Fruit fly (Drosophila melanogaster) whole organism, embryonic: ENCODE results near the gene MRP.

Experiments used
- Atf6 ChIP-seq: fragments of 200-800 bp; sonication (Bioruptor generic); IDR thresholded peaks from 2 replicates; pipeline ENCODE4 v1.3.6; 2022; ENCODE audit warnings: missing biosample characterization, missing genetic modification characterization
- BEAF-32 ChIP-seq: fragments of 200-800 bp; sonication (Bioruptor generic); optimal IDR thresholded peaks from 3 replicates; lab custom pipeline; 2017; ENCODE audit warnings: missing biosample characterization, missing genetic modification characterization, mild to moderate bottlenecking, moderate library complexity, missing genetic modification reagents
- CG12391 ChIP-seq: fragments of 200-800 bp; sonication (Bioruptor generic); optimal IDR thresholded peaks from 3 replicates; lab custom pipeline; 2018; ENCODE audit warnings: missing biosample characterization, mild to moderate bottlenecking, missing genetic modification characterization, moderate library complexity
- CG12659 ChIP-seq: fragments of 200-800 bp; sonication (Bioruptor generic); optimal IDR thresholded peaks from 3 replicates; lab custom pipeline; 2017; ENCODE audit warnings: mild to moderate bottlenecking, missing biosample characterization, missing genetic modification reagents, missing genetic modification characterization
- CG13287 ChIP-seq: fragments of 200-800 bp; sonication (Bioruptor generic); IDR thresholded peaks from 2 replicates; pipeline ENCODE4 v1.3.6; 2022; ENCODE audit warnings: missing biosample characterization, missing genetic modification characterization; ENCODE audit not compliant: partially characterized antibody
- CG14710 ChIP-seq: fragments of 200-800 bp; sonication (Bioruptor generic); optimal IDR thresholded peaks from 3 replicates; lab custom pipeline; 2019; ENCODE audit warnings: missing biosample characterization, mild to moderate bottlenecking, missing genetic modification characterization, moderate library complexity
- CG2712 ChIP-seq: fragments of 200-800 bp; optimal IDR thresholded peaks from 3 replicates; lab custom pipeline; 2019; ENCODE audit warnings: missing biosample characterization, mild to moderate bottlenecking, missing genetic modification characterization, moderate library complexity
- CG30020 ChIP-seq: fragments of 200-800 bp; optimal IDR thresholded peaks from 2 replicates; lab custom pipeline; 2019; ENCODE audit warnings: missing biosample characterization, mild to moderate bottlenecking, missing genetic modification characterization, moderate library complexity
- CG30403 ChIP-seq: fragments of 200-800 bp; sonication (Bioruptor generic); optimal IDR thresholded peaks from 3 replicates; lab custom pipeline; 2016; ENCODE audit warnings: missing biosample characterization, missing genetic modification characterization
- CG32532 ChIP-seq: fragments of 200-800 bp; sonication (Bioruptor generic); IDR thresholded peaks from 2 replicates; pipeline ENCODE4 v1.3.6; 2022; ENCODE audit warnings: missing biosample characterization, missing genetic modification characterization
- CG34422 ChIP-seq: fragments of 200-800 bp; sonication (Bioruptor generic); IDR thresholded peaks from 3 replicates; pipeline ENCODE4 v1.3.6; 2022; ENCODE audit warnings: missing biosample characterization, missing genetic modification characterization
- CG7928 ChIP-seq: fragments of 200-800 bp; sonication (Bioruptor generic); optimal IDR thresholded peaks from 2 replicates; lab custom pipeline; 2017; ENCODE audit warnings: missing biosample characterization, mild to moderate bottlenecking, missing genetic modification characterization
- CG8388 ChIP-seq: fragments of 200-800 bp; sonication (Bioruptor generic); optimal IDR thresholded peaks from 2 replicates; lab custom pipeline; 2019; ENCODE audit warnings: missing biosample characterization, mild to moderate bottlenecking, missing genetic modification characterization, moderate library complexity
- CG9215 ChIP-seq: fragments of 200-800 bp; sonication (Bioruptor generic); IDR thresholded peaks from 2 replicates; pipeline ENCODE4 v1.3.6; 2022; ENCODE audit warnings: missing biosample characterization, missing genetic modification characterization
- CG9609 ChIP-seq: fragments of 200-800 bp; sonication (Bioruptor generic); optimal IDR thresholded peaks from 3 replicates; lab custom pipeline; 2016; ENCODE audit warnings: missing biosample characterization, missing genetic modification characterization
- CG9797 ChIP-seq: fragments of 200-800 bp; sonication (Bioruptor generic); optimal IDR thresholded peaks from 3 replicates; lab custom pipeline; 2018; ENCODE audit warnings: missing biosample characterization, mild to moderate bottlenecking, missing genetic modification characterization
- Chrac-16 ChIP-seq: fragments of 200-800 bp; sonication (Bioruptor generic); optimal IDR thresholded peaks from 3 replicates; lab custom pipeline; 2016; ENCODE audit warnings: missing biosample characterization, missing genetic modification characterization
- Dp ChIP-seq: fragments of 200-800 bp; sonication (Bioruptor generic); optimal IDR thresholded peaks from 2 replicates; lab custom pipeline; 2018; ENCODE audit warnings: missing biosample characterization, mild to moderate bottlenecking, missing genetic modification characterization, moderate library complexity
- Ets97D ChIP-seq: fragments of 200-800 bp; sonication (Bioruptor generic); optimal IDR thresholded peaks from 3 replicates; lab custom pipeline; 2016; ENCODE audit warnings: missing biosample characterization, missing genetic modification characterization
- Hey ChIP-seq: fragments of 200-800 bp; sonication (Bioruptor generic); optimal IDR thresholded peaks from 3 replicates; lab custom pipeline; 2018; ENCODE audit warnings: missing biosample characterization, mild to moderate bottlenecking, missing genetic modification characterization
- HmgZ ChIP-seq: fragments of 200-800 bp; sonication (Bioruptor generic); optimal IDR thresholded peaks from 2 replicates; lab custom pipeline; 2018; ENCODE audit warnings: missing biosample characterization, mild to moderate bottlenecking, missing genetic modification characterization
- Kr ChIP-seq: fragments of 200-800 bp; sonication (Bioruptor generic); optimal IDR thresholded peaks from 2 replicates; lab custom pipeline; 2017; ENCODE audit warnings: missing biosample characterization, mild to moderate bottlenecking, missing genetic modification characterization
- MBD-R2 ChIP-seq: fragments of 200-800 bp; sonication (Bioruptor generic); IDR thresholded peaks from 2 replicates; pipeline ENCODE4 v1.3.6; 2022; ENCODE audit warnings: missing biosample characterization, missing genetic modification characterization
- MESR4 ChIP-seq: fragments of 200-800 bp; sonication (Bioruptor generic); optimal IDR thresholded peaks from 2 replicates; lab custom pipeline; 2018; ENCODE audit warnings: missing biosample characterization, mild to moderate bottlenecking, missing genetic modification characterization, moderate library complexity
- NfI ChIP-seq: fragments of 200-800 bp; sonication (Bioruptor generic); optimal IDR thresholded peaks from 3 replicates; lab custom pipeline; 2018; ENCODE audit warnings: missing biosample characterization, mild to moderate bottlenecking, missing genetic modification characterization, moderate library complexity
- Rfx ChIP-seq: fragments of 200-800 bp; sonication (Bioruptor generic); IDR thresholded peaks from 2 replicates; pipeline ENCODE4 v1.3.6; 2022; ENCODE audit warnings: missing biosample characterization, missing genetic modification characterization
- Sry-δ ChIP-seq: fragments of 200-800 bp; sonication (Bioruptor generic); optimal IDR thresholded peaks from 2 replicates; lab custom pipeline; 2016; ENCODE audit warnings: missing biosample characterization, missing genetic modification characterization
- YL-1 ChIP-seq: fragments of 200-800 bp; sonication (Bioruptor generic); optimal IDR thresholded peaks from 3 replicates; lab custom pipeline; 2017; ENCODE audit warnings: missing biosample characterization, mild to moderate bottlenecking, missing genetic modification characterization
- crol ChIP-seq: fragments of 200-800 bp; sonication (Bioruptor generic); IDR thresholded peaks from 2 replicates; pipeline ENCODE4 v1.3.6; 2022; ENCODE audit warnings: missing biosample characterization, missing genetic modification characterization
- crp ChIP-seq, 2 experiments: fragments of 200-800 bp; sonication (Bioruptor generic); optimal IDR thresholded peaks; 2 replicates in 1 of 2; 3 replicates in 1 of 2; lab custom pipeline; 2017; ENCODE audit warnings: missing biosample characterization in 2 of 2, missing genetic modification characterization in 2 of 2, mild to moderate bottlenecking in 1 of 2, moderate library complexity in 1 of 2
- dimm ChIP-seq: fragments of 200-800 bp; sonication (Bioruptor generic); IDR thresholded peaks from 2 replicates; pipeline ENCODE4 v1.3.6; 2022; ENCODE audit warnings: missing biosample characterization, missing genetic modification characterization
- eve ChIP-seq, 2 experiments: fragments of >200 bp; optimal IDR thresholded peaks; 2 replicates each; lab custom pipeline; 2017; ENCODE audit warnings: missing biosample characterization in 2 of 2, missing genetic modification characterization in 2 of 2
- fd64A ChIP-seq: fragments of 200-800 bp; sonication (Bioruptor generic); optimal IDR thresholded peaks from 3 replicates; lab custom pipeline; 2018; ENCODE audit warnings: missing biosample characterization, mild to moderate bottlenecking, missing genetic modification characterization
- gsb ChIP-seq: fragments of 200-800 bp; sonication (Bioruptor generic); IDR thresholded peaks from 2 replicates; pipeline ENCODE4 v1.3.6; 2022; ENCODE audit warnings: missing biosample characterization, missing genetic modification characterization
- lilli ChIP-seq: fragments of 200-800 bp; sonication (Bioruptor generic); optimal IDR thresholded peaks from 3 replicates; lab custom pipeline; 2016; ENCODE audit warnings: missing biosample characterization, missing genetic modification characterization
- mam ChIP-seq: fragments of 200-800 bp; sonication (Bioruptor generic); optimal IDR thresholded peaks from 3 replicates; lab custom pipeline; 2016; ENCODE audit warnings: missing biosample characterization, missing genetic modification characterization
- peb ChIP-seq: fragments of 200-800 bp; sonication (Bioruptor generic); IDR thresholded peaks from 2 replicates; pipeline ENCODE4 v1.3.6; 2022; ENCODE audit warnings: missing biosample characterization, missing genetic modification characterization
- phol ChIP-seq: fragments of 200-800 bp; sonication (Bioruptor generic); optimal IDR thresholded peaks from 3 replicates; lab custom pipeline; 2018; ENCODE audit warnings: missing biosample characterization, mild to moderate bottlenecking, missing genetic modification characterization, moderate library complexity
- pzg ChIP-seq: fragments of 200-800 bp; sonication (Bioruptor generic); optimal IDR thresholded peaks from 3 replicates; lab custom pipeline; 2018; ENCODE audit warnings: missing biosample characterization, mild to moderate bottlenecking, missing genetic modification characterization, moderate library complexity
- row ChIP-seq: fragments of 200-800 bp; sonication (Bioruptor generic); IDR thresholded peaks from 3 replicates; pipeline ENCODE4 v1.3.6; 2022; ENCODE audit warnings: missing biosample characterization, missing genetic modification characterization
- sens ChIP-seq: fragments of 200-800 bp; sonication (Bioruptor generic); peaks from one replicate; lab custom pipeline; 2016; ENCODE audit warnings: missing biosample characterization, missing genetic modification characterization
- sna ChIP-seq: fragments of 200-800 bp; sonication (Bioruptor generic); IDR thresholded peaks from 2 replicates; pipeline ENCODE4 v1.3.6; 2022; ENCODE audit warnings: missing biosample characterization, missing genetic modification characterization; ENCODE audit not compliant: partially characterized antibody
- ssp ChIP-seq: fragments of 200-800 bp; sonication (Bioruptor generic); IDR thresholded peaks from 2 replicates; pipeline ENCODE4 v1.3.6; 2022; ENCODE audit warnings: missing biosample characterization, missing genetic modification characterization
- zen ChIP-seq: fragments of 200-800 bp; sonication (Bioruptor generic); optimal IDR thresholded peaks from 3 replicates; lab custom pipeline; 2018; ENCODE audit warnings: missing biosample characterization, mild to moderate bottlenecking, missing genetic modification characterization, moderate library complexity

Gene MRP

dm6 chr2L:12712255-12712654 lies 6.6 kb upstream of the MRP start (continued):
- TF ChIP-seq CG12659 (peak; percentile 54), CG34422 (peak; percentile 61; the same call in 1 of the 3 replicates), CG13287 (peak; percentile 30; the same call in 1 of the 2 replicates), CG7928 (peak; percentile 91), pzg (GFP tag; lab: Kevin White, UChicago) (peak; percentile 54), peb (GFP tag; lab: Robert Waterston, UW) (no peak), Sry-δ (GFP tag; lab: Kevin White, UChicago) (peak; percentile 6), fd64A (GFP tag; lab: Kevin White, UChicago) (no peak), MBD-R2 (peak; percentile 84), Dp (GFP tag; lab: Kevin White, UChicago) (peak; percentile 26), HmgZ (tag; lab: Kevin White, UChicago) (peak; percentile 26), CG30020 (peak; percentile 63), dimm (GFP tag; lab: Robert Waterston, UW) (no peak), row (GFP tag; lab: Robert Waterston, UW) (peak; percentile 40; the same call in 1 of the 3 replicates), Rfx (GFP tag; lab: Robert Waterston, UW) (peak; percentile 31), BEAF-32 (GFP tag; lab: Kevin White, UChicago) (peak; percentile 33), YL-1 (peak; percentile 65), CG9215 (GFP tag; lab: Robert Waterston, UW) (no peak), NfI (peak; percentile 3), gsb (no peak), CG30403 (GFP tag; lab: Kevin White, UChicago) (peak; percentile 9), mam (GFP tag; lab: Kevin White, UChicago) (peak; percentile 6), Chrac-16 (peak; percentile 2), Ets97D (GFP tag; lab: Kevin White, UChicago) (peak; percentile 26), sna (GFP tag; lab: Robert Waterston, UW) (0 out of 2 replicates have a peak, but pooled peaks have one; percentile 15), phol (tag; lab: Kevin White, UChicago) (peak; percentile 52), crp (GFP tag; optimal IDR thresholded peaks at IDR 0.05; lab: Kevin White, UChicago) (peak in 1 of 2 experiments; percentile 15), Hey (tag; lab: Kevin White, UChicago) (no peak), lilli (GFP tag; lab: Kevin White, UChicago) (peak; percentile 27), CG14710 (tag; lab: Kevin White, UChicago) (peak; percentile 55), ssp (GFP tag; lab: Robert Waterston, UW) (0 out of 2 replicates have a peak, but pooled peaks have one; percentile 7), MESR4 (peak; percentile 83), CG9797 (GFP tag; lab: Kevin White, UChicago) (peak; percentile 79), crol (peak; percentile 32; the same call in 1 of the 2 replicates), zen (peak; percentile 10), CG2712 (tag; lab: Kevin White, UChicago) (peak; percentile 48)

dm6 chr2L:12712852-12713251 lies 6.0 kb upstream of the MRP start, which contains the start of gene CG5787:
Gene CG5787 (minus strand): TSS chr2L:12712952.
- no peak for TF ChIP-seq Atf6
- no peak for TF ChIP-seq CG32532 (GFP tag; lab: Robert Waterston, UW)
- peak; percentile 39 for TF ChIP-seq sens
- TF ChIP-seq Kr (GFP tag; lab: Kevin White, UChicago): no peak
- TF ChIP-seq eve (GFP tag; optimal IDR thresholded peaks at IDR 0.05; lab: Kevin White, UChicago): no peak
- TF ChIP-seq CG12391 (tag; lab: Kevin White, UChicago): no peak
- TF ChIP-seq CG9609: no peak
- TF ChIP-seq CG8388 (GFP tag; lab: Kevin White, UChicago): peak; percentile 19
- TF ChIP-seq, all 482 proteins: peak for 2
